Fruit fly (Drosophila melanogaster) whole organism, embryonic: Measurements from ENCODE around the gene Invadolysin.

Source experiments
- Adf1 ChIP-seq: fragments of 200-800 bp; sonication (Bioruptor generic); IDR thresholded peaks from 2 replicates; pipeline ENCODE4 v1.3.6; 2022; ENCODE audit warnings: missing biosample characterization, missing genetic modification characterization
- Atf-2 ChIP-seq: fragments of 200-800 bp; sonication (Bioruptor generic); optimal IDR thresholded peaks from 2 replicates; lab custom pipeline; 2016; ENCODE audit warnings: missing biosample characterization, missing genetic modification characterization
- Atf6 ChIP-seq: fragments of 200-800 bp; sonication (Bioruptor generic); IDR thresholded peaks from 2 replicates; pipeline ENCODE4 v1.3.6; 2022; ENCODE audit warnings: missing biosample characterization, missing genetic modification characterization
- Bteb2 ChIP-seq: fragments of 200-800 bp; sonication (Bioruptor generic); optimal IDR thresholded peaks from 2 replicates; lab custom pipeline; 2016; ENCODE audit warnings: missing biosample characterization, missing genetic modification characterization
- CG10147 ChIP-seq: fragments of 200-800 bp; sonication (Bioruptor generic); optimal IDR thresholded peaks from 2 replicates; lab custom pipeline; 2019; ENCODE audit warnings: missing biosample characterization, mild to moderate bottlenecking, missing genetic modification characterization, moderate library complexity
- CG10267 ChIP-seq: fragments of 200-800 bp; sonication (Bioruptor generic); optimal IDR thresholded peaks from 2 replicates; lab custom pipeline; 2018; ENCODE audit warnings: missing biosample characterization, mild to moderate bottlenecking, missing genetic modification characterization, moderate library complexity
- CG12104 ChIP-seq: fragments of 200-800 bp; sonication (Bioruptor generic); optimal IDR thresholded peaks from 3 replicates; lab custom pipeline; 2016; ENCODE audit warnings: missing biosample characterization, missing genetic modification characterization
- CG12769 ChIP-seq: fragments of 200-800 bp; sonication (Bioruptor generic); optimal IDR thresholded peaks from 2 replicates; lab custom pipeline; 2019; ENCODE audit warnings: missing biosample characterization, mild to moderate bottlenecking, missing genetic modification characterization, moderate library complexity
- CG13123 ChIP-seq: fragments of 200-800 bp; sonication (Bioruptor generic); optimal IDR thresholded peaks from 2 replicates; lab custom pipeline; 2016; ENCODE audit warnings: missing biosample characterization, missing genetic modification characterization
- CG15269 ChIP-seq: fragments of 200-800 bp; sonication (Bioruptor generic); optimal IDR thresholded peaks from 2 replicates; lab custom pipeline; 2018; ENCODE audit warnings: missing biosample characterization, mild to moderate bottlenecking, missing genetic modification characterization, moderate library complexity
- CG15514 ChIP-seq: fragments of 200-800 bp; sonication (Bioruptor generic); optimal IDR thresholded peaks from 3 replicates; lab custom pipeline; 2017; ENCODE audit warnings: missing biosample characterization, missing genetic modification characterization, mild to moderate bottlenecking, moderate library complexity, missing genetic modification reagents
- CG1603 ChIP-seq: fragments of 200-800 bp; sonication (Bioruptor generic); optimal IDR thresholded peaks from 2 replicates; lab custom pipeline; 2019; ENCODE audit warnings: missing biosample characterization, mild to moderate bottlenecking, missing genetic modification characterization, moderate library complexity
- CG17361 ChIP-seq: fragments of 200-800 bp; sonication (Bioruptor generic); IDR thresholded peaks from 3 replicates; pipeline ENCODE4 v1.3.6; 2022; ENCODE audit warnings: missing biosample characterization, missing genetic modification characterization
- CG31365 ChIP-seq: fragments of 200-800 bp; sonication (Bioruptor generic); optimal IDR thresholded peaks from 2 replicates; lab custom pipeline; 2018; ENCODE audit warnings: missing biosample characterization, mild to moderate bottlenecking, missing genetic modification characterization
- CG34376 ChIP-seq: fragments of 200-800 bp; sonication (Bioruptor generic); optimal IDR thresholded peaks from 2 replicates; lab custom pipeline; 2018; ENCODE audit warnings: missing biosample characterization, mild to moderate bottlenecking, missing genetic modification characterization
- CG3847 ChIP-seq: fragments of 200-800 bp; sonication (Bioruptor generic); IDR thresholded peaks from 2 replicates; pipeline ENCODE4 v1.3.6; 2022; ENCODE audit warnings: missing biosample characterization, missing genetic modification characterization
- CG4404 ChIP-seq: fragments of 200-800 bp; sonication (Bioruptor generic); IDR thresholded peaks from 2 replicates; pipeline ENCODE4 v1.3.6; 2022; ENCODE audit warnings: missing biosample characterization, missing genetic modification characterization
- CG4617 ChIP-seq: fragments of 200-800 bp; sonication (Bioruptor generic); optimal IDR thresholded peaks from 3 replicates; lab custom pipeline; 2016; ENCODE audit warnings: missing biosample characterization, missing genetic modification characterization, borderline replicate concordance
- CG6765 ChIP-seq: fragments of 200-800 bp; sonication (Bioruptor generic); optimal IDR thresholded peaks from 3 replicates; lab custom pipeline; 2017; ENCODE audit warnings: missing biosample characterization, mild to moderate bottlenecking, missing genetic modification characterization
- CG7745 ChIP-seq: fragments of 200-800 bp; sonication (Bioruptor generic); optimal IDR thresholded peaks from 2 replicates; lab custom pipeline; 2018; ENCODE audit warnings: missing biosample characterization, mild to moderate bottlenecking, missing genetic modification characterization, moderate library complexity
- CG7928 ChIP-seq: fragments of 200-800 bp; sonication (Bioruptor generic); optimal IDR thresholded peaks from 2 replicates; lab custom pipeline; 2017; ENCODE audit warnings: missing biosample characterization, mild to moderate bottlenecking, missing genetic modification characterization
- CG9215 ChIP-seq: fragments of 200-800 bp; sonication (Bioruptor generic); IDR thresholded peaks from 2 replicates; pipeline ENCODE4 v1.3.6; 2022; ENCODE audit warnings: missing biosample characterization, missing genetic modification characterization
- CHES-1-like ChIP-seq: fragments of 200-800 bp; sonication (Bioruptor generic); optimal IDR thresholded peaks from 2 replicates; lab custom pipeline; 2016; ENCODE audit warnings: missing biosample characterization, missing genetic modification characterization
- CTCF ChIP-seq: fragments of 200-800 bp; sonication (Bioruptor generic); optimal IDR thresholded peaks from 2 replicates; lab custom pipeline; 2017; ENCODE audit warnings: missing biosample characterization, mild to moderate bottlenecking, missing genetic modification characterization, moderate library complexity
- Chrac-16 ChIP-seq: fragments of 200-800 bp; sonication (Bioruptor generic); optimal IDR thresholded peaks from 3 replicates; lab custom pipeline; 2016; ENCODE audit warnings: missing biosample characterization, missing genetic modification characterization
- D ChIP-seq, 2 experiments: fragments of 200-800 bp in 1 of 2; fragments of >200 bp in 1 of 2; sonication (Bioruptor generic) in 1 of 2; optimal IDR thresholded peaks; 2 replicates in 1 of 2; 3 replicates in 1 of 2; lab custom pipeline; 2017; ENCODE audit warnings: mild to moderate bottlenecking in 1 of 2, missing biosample characterization in 1 of 2, missing genetic modification characterization in 1 of 2, missing genetic modification reagents in 1 of 2
- Hand ChIP-seq: fragments of 200-800 bp; sonication (Bioruptor generic); optimal IDR thresholded peaks from 2 replicates; lab custom pipeline; 2017; ENCODE audit warnings: mild to moderate bottlenecking, missing biosample characterization, missing genetic modification reagents, missing genetic modification characterization
- Hr78 ChIP-seq, 2 experiments: fragments of 200-800 bp in 1 of 2; fragments of >200 bp in 1 of 2; sonication (Bioruptor generic) in 1 of 2; optimal IDR thresholded peaks; 2 replicates each; lab custom pipeline; 2017 to 2019; ENCODE audit warnings: missing biosample characterization in 2 of 2, missing genetic modification characterization in 2 of 2, mild to moderate bottlenecking in 1 of 2, moderate library complexity in 1 of 2
- Lim3 ChIP-seq: fragments of 200-800 bp; sonication (Bioruptor generic); IDR thresholded peaks from 2 replicates; pipeline ENCODE4 v1.3.6; 2022; ENCODE audit warnings: missing biosample characterization, missing genetic modification characterization
- NFAT ChIP-seq: fragments of 200-800 bp; sonication (Bioruptor generic); IDR thresholded peaks from 2 replicates; pipeline ENCODE4 v1.3.6; 2022; ENCODE audit warnings: missing biosample characterization, missing genetic modification characterization
- Sin3A ChIP-seq: fragments of >200 bp; optimal IDR thresholded peaks from 2 replicates; lab custom pipeline; 2018
- Xrp1 ChIP-seq: fragments of 200-800 bp; sonication (Bioruptor generic); IDR thresholded peaks from 2 replicates; pipeline ENCODE4 v1.3.6; 2022; ENCODE audit warnings: missing biosample characterization, missing genetic modification characterization
- aop ChIP-seq: fragments of 200-800 bp; sonication (Bioruptor generic); IDR thresholded peaks from 2 replicates; pipeline ENCODE4 v1.3.6; 2022; ENCODE audit warnings: missing biosample characterization, missing genetic modification characterization
- ase ChIP-seq: fragments of 200-800 bp; sonication (Bioruptor generic); IDR thresholded peaks from 3 replicates; pipeline ENCODE4 v1.3.6; 2022; ENCODE audit warnings: missing biosample characterization, missing genetic modification characterization
- bbx ChIP-seq: fragments of 200-800 bp; sonication (Bioruptor generic); IDR thresholded peaks from 2 replicates; pipeline ENCODE4 v1.3.6; 2022; ENCODE audit warnings: missing biosample characterization, missing genetic modification characterization; ENCODE audit not compliant: partially characterized antibody
- btn ChIP-seq: fragments of 200-800 bp; sonication (Bioruptor generic); optimal IDR thresholded peaks from 2 replicates; lab custom pipeline; 2016; ENCODE audit warnings: missing biosample characterization, missing genetic modification characterization
- dm ChIP-seq: fragments of 200-800 bp; sonication (Bioruptor generic); optimal IDR thresholded peaks from 3 replicates; lab custom pipeline; 2016; ENCODE audit warnings: missing biosample characterization, missing genetic modification characterization
- dmrt99B ChIP-seq: fragments of 200-800 bp; sonication (Bioruptor generic); optimal IDR thresholded peaks from 2 replicates; lab custom pipeline; 2018; ENCODE audit warnings: missing biosample characterization, mild to moderate bottlenecking, missing genetic modification characterization, moderate library complexity
- gce ChIP-seq: fragments of 200-800 bp; sonication (Bioruptor generic); IDR thresholded peaks from 3 replicates; pipeline ENCODE4 v1.3.6; 2022; ENCODE audit warnings: missing biosample characterization, missing genetic modification characterization
- gfzf ChIP-seq: fragments of 200-800 bp; sonication (Bioruptor generic); optimal IDR thresholded peaks from 2 replicates; lab custom pipeline; 2016; ENCODE audit warnings: missing biosample characterization, mild to moderate bottlenecking, missing genetic modification characterization, moderate library complexity
- mirr ChIP-seq: fragments of 200-800 bp; sonication (Bioruptor generic); optimal IDR thresholded peaks from 3 replicates; lab custom pipeline; 2018; ENCODE audit warnings: missing biosample characterization, mild to moderate bottlenecking, missing genetic modification characterization
- nau ChIP-seq: fragments of 200-800 bp; sonication (Bioruptor generic); optimal IDR thresholded peaks from 3 replicates; lab custom pipeline; 2017; ENCODE audit warnings: missing biosample characterization, mild to moderate bottlenecking, missing genetic modification characterization, missing genetic modification reagents
- org-1 ChIP-seq: fragments of 200-800 bp; sonication (Bioruptor generic); optimal IDR thresholded peaks from 2 replicates; lab custom pipeline; 2017; ENCODE audit warnings: missing biosample characterization, missing genetic modification characterization
- pb ChIP-seq: fragments of 200-800 bp; sonication (Bioruptor generic); optimal IDR thresholded peaks from 3 replicates; lab custom pipeline; 2016; ENCODE audit warnings: missing biosample characterization, missing genetic modification characterization
- row ChIP-seq: fragments of 200-800 bp; sonication (Bioruptor generic); IDR thresholded peaks from 3 replicates; pipeline ENCODE4 v1.3.6; 2022; ENCODE audit warnings: missing biosample characterization, missing genetic modification characterization
- tio ChIP-seq: fragments of 200-800 bp; sonication (Bioruptor generic); optimal IDR thresholded peaks from 2 replicates; lab custom pipeline; 2017; ENCODE audit warnings: missing biosample characterization, missing genetic modification characterization, inconsistent platforms
- trh ChIP-seq: fragments of 200-800 bp; sonication (Bioruptor generic); optimal IDR thresholded peaks from 2 replicates; lab custom pipeline; 2016; ENCODE audit warnings: missing biosample characterization, missing genetic modification characterization
- unpg ChIP-seq: fragments of 200-800 bp; sonication (Bioruptor generic); optimal IDR thresholded peaks from 3 replicates; lab custom pipeline; 2018; ENCODE audit warnings: missing biosample characterization, mild to moderate bottlenecking, missing genetic modification characterization, moderate library complexity
- vvl ChIP-seq: fragments of 200-800 bp; sonication (Bioruptor generic); IDR thresholded peaks from 2 replicates; pipeline ENCODE4 v1.3.6; 2022; ENCODE audit warnings: missing biosample characterization, missing genetic modification characterization
- wor ChIP-seq: fragments of 200-800 bp; sonication (Bioruptor generic); IDR thresholded peaks from 2 replicates; pipeline ENCODE4 v1.3.6; 2022; ENCODE audit warnings: missing biosample characterization, missing genetic modification characterization
- zf30C ChIP-seq: fragments of 200-800 bp; sonication (Bioruptor generic); optimal IDR thresholded peaks from 3 replicates; lab custom pipeline; 2018; ENCODE audit warnings: missing biosample characterization, mild to moderate bottlenecking, missing genetic modification characterization
- zfh2 ChIP-seq: fragments of 200-800 bp; sonication (Bioruptor generic); optimal IDR thresholded peaks from 2 replicates; lab custom pipeline; 2016; ENCODE audit warnings: missing biosample characterization, missing genetic modification characterization

The Invadolysin gene

dm6 chr3R:10185986-10186385 is 41.5 kb downstream of the Invadolysin start (continued):
- TF ChIP-seq CG13123 (GFP tag; lab: Kevin White, UChicago) (no peak), Bteb2 (GFP tag; lab: Kevin White, UChicago) (no peak), CG3847 (no peak), CHES-1-like (GFP tag; lab: Kevin White, UChicago) (no peak), ase (no peak), CG15514 (GFP tag; lab: Kevin White, UChicago) (peak; percentile 11), gce (0 out of 3 replicates have a peak, but pooled peaks have one; percentile 50), zf30C (no peak), CG1603 (tag; lab: Kevin White, UChicago) (no peak), CG10147 (GFP tag; lab: Kevin White, UChicago) (no peak), CTCF (GFP tag; lab: Kevin White, UChicago) (no peak), CG34376 (peak; percentile 17), Hand (GFP tag; lab: Kevin White, UChicago) (no peak), Atf6 (GFP tag; lab: Robert Waterston, UW) (0 out of 2 replicates have a peak, but pooled peaks have one; percentile 22), dmrt99B (tag; lab: Kevin White, UChicago) (peak; percentile 42), CG7745 (no peak), row (GFP tag; lab: Robert Waterston, UW) (no peak), CG12769 (tag; lab: Kevin White, UChicago) (peak; percentile 48), pb (GFP tag; lab: Kevin White, UChicago) (no peak), NFAT (GFP tag; lab: Robert Waterston, UW) (no peak), unpg (GFP tag; lab: Kevin White, UChicago) (peak; percentile 10), aop (GFP tag; lab: Robert Waterston, UW) (no peak), tio (GFP tag; lab: Kevin White, UChicago) (no peak), dm (GFP tag; lab: Kevin White, UChicago) (no peak), CG9215 (GFP tag; lab: Robert Waterston, UW) (no peak), CG10267 (tag; lab: Kevin White, UChicago) (no peak), Lim3 (GFP tag; lab: Robert Waterston, UW) (no peak), Xrp1 (no peak), btn (GFP tag; lab: Kevin White, UChicago) (no peak), CG15269 (tag; lab: Kevin White, UChicago) (peak; percentile 35), zfh2 (no peak), CG31365 (tag; lab: Kevin White, UChicago) (peak; percentile 29), CG4617 (GFP tag; lab: Kevin White, UChicago) (no peak), CG6765 (GFP tag; lab: Kevin White, UChicago) (peak; percentile 4), gfzf (GFP tag; lab: Kevin White, UChicago) (no peak), CG4404 (no peak), CG7928 (GFP tag; lab: Kevin White, UChicago) (no peak), D (optimal IDR thresholded peaks at IDR 0.05; lab: Kevin White, UChicago) (no peak), D (GFP tag; optimal IDR thresholded peaks at IDR 0.05; lab: Kevin White, UChicago) (no peak), trh (GFP tag; lab: Kevin White, UChicago) (no peak), vvl (GFP tag; lab: Robert Waterston, UW) (peak; percentile 50), CG12104 (no peak), org-1 (GFP tag; lab: Kevin White, UChicago) (no peak), CG17361 (GFP tag; lab: Robert Waterston, UW) (no peak), nau (GFP tag; lab: Kevin White, UChicago) (no peak), wor (GFP tag; lab: Robert Waterston, UW) (no peak), Sin3A (lab: Kevin White, UChicago) (no peak), Adf1 (GFP tag; lab: Robert Waterston, UW) (no peak), Chrac-16 (GFP tag; lab: Kevin White, UChicago) (no peak), bbx (no peak), mirr (GFP tag; lab: Kevin White, UChicago) (peak; percentile 78), Atf-2 (no peak), Hr78 (GFP tag; optimal IDR thresholded peaks at IDR 0.05; lab: Kevin White, UChicago) (no peak)
